Fruit fly (Drosophila melanogaster): Measurements from ENCODE around the gene wls.

The wls gene

DNA sequence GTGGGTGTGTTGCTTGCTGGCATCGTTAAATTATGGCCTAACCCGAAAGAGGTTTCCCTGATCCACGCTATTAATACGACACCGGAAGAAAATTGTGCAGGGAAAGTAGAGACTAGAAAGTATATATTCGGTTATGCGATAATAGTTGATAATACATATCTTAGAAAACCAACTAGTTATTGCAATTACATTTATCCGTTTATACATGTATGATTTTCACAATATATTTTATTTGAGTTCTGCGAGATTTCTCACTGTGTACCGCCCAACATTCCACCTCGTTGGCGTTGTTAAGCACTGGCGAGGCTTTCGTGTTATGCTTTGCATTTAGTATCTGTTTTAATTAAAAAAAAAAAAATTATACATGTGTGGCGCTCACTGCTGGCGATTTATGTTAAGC lies 14.0 kb downstream of the wls start:
- TF ChIP-seq tj (GFP tag; optimal IDR thresholded peaks at IDR 0.05): no peak
- TF ChIP-seq Hr96 (GFP tag; optimal IDR thresholded peaks at IDR 0.05): no peak

DNA sequence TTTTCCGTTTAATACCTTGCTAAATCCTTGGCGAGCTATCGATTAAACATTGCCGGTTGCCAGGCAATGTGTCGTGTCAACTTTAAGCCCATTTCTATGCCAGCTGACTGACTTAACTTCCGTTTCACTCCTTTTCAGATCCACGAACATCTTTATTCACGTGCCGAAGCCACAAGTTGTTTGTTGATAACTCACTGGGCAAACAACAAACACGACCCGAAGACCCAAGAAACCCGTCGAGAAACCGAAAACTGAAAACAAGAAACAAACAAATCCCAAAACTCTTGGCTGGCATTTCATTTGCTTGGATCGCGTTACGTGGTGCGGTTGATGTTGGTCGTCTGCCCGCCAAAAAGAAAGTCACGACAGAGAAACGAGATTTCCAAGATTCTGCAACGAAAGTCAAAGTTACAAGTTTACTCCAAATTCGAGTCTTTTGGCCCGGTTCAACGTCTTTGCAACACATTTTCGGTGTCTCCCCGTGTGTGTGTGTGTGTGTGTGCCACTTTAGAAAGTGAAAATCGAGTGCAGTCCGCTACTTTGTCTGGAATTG lies 18.6 kb downstream of the wls start, which contains the start of gene CG6216:
Gene CG6216, minus strand, starts transcription at position 51 of the 553 bp plus-strand sequence.
- TF ChIP-seq Hr96 (GFP tag; optimal IDR thresholded peaks at IDR 0.05) (no peak), pad (GFP tag; optimal IDR thresholded peaks at IDR 0.05) (no peak), bab1 (GFP tag; optimal IDR thresholded peaks at IDR 0.05) (no peak), Crg-1 (GFP tag; optimal IDR thresholded peaks at IDR 0.05) (no peak), CG12768 (GFP tag; optimal IDR thresholded peaks at IDR 0.05) (no peak), CG5204 (GFP tag; optimal IDR thresholded peaks at IDR 0.05) (no peak), cnc (optimal IDR thresholded peaks at IDR 0.05) (no peak), cic (GFP tag; optimal IDR thresholded peaks at IDR 0.05) (no peak), tj (GFP tag; optimal IDR thresholded peaks at IDR 0.05) (no peak), CG7101 (tag; optimal IDR thresholded peaks at IDR 0.05) (no peak), ovo (GFP tag; optimal IDR thresholded peaks at IDR 0.05) (no peak), Clk (GFP tag; optimal IDR thresholded peaks at IDR 0.05) (no peak), Mnt (GFP tag; optimal IDR thresholded peaks at IDR 0.05) (no peak), CG7045 (GFP tag; optimal IDR thresholded peaks at IDR 0.05) (no peak), CG11617 (GFP tag; optimal IDR thresholded peaks at IDR 0.05) (no peak), kay (GFP tag; ENCODE audit: borderline replicate concordance) (no peak)

DNA sequence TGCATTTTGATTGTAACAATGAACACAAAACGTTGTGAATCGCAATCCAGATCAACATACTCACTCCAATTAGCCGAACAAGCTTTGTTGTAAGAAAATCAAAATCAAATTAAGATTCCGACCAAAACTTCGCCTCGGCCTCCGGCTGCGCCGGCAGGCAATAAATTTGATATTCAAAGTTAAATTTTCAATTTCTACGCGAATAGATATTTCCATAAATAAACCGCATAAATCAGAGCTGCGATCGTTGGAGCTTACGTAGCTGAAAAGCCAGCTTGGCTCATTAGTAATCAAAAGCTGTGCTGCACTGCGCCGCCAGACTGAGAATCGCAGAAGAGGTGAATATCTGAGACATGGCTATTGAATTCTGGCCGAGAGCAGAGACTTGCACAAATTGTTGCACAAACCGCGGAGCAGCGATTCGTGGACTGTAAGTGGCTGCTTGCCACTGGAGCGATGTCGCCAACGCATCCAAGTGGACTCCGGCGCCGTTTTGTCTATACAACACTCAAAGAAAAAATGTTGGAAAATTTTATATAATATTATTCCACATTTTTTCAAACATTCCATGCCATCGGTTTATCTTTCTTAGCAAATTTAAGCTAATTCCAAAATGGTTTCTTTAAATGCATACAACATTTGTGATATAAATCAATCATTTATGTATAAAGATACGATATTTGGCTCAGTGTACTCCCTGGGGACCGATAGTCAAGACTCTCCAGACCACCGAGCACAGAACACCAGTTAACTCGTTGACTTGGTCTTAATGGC lies 20.8 kb downstream of the wls start:
- TF ChIP-seq CG5204 (GFP tag; optimal IDR thresholded peaks at IDR 0.05) (no peak), cic (GFP tag; optimal IDR thresholded peaks at IDR 0.05) (no peak), ovo (GFP tag; optimal IDR thresholded peaks at IDR 0.05) (no peak), CG11617 (GFP tag; optimal IDR thresholded peaks at IDR 0.05) (no peak), toe (GFP tag; optimal IDR thresholded peaks at IDR 0.05) (no peak), CG33017 (tag; optimal IDR thresholded peaks at IDR 0.05) (no peak), pad (GFP tag; optimal IDR thresholded peaks at IDR 0.05) (no peak), tj (GFP tag; optimal IDR thresholded peaks at IDR 0.05) (no peak), bab1 (GFP tag; optimal IDR thresholded peaks at IDR 0.05) (no peak), Hr96 (GFP tag; optimal IDR thresholded peaks at IDR 0.05) (no peak), CG1620 (GFP tag; optimal IDR thresholded peaks at IDR 0.05) (no peak), cnc (optimal IDR thresholded peaks at IDR 0.05) (no peak), CG7101 (tag; optimal IDR thresholded peaks at IDR 0.05) (no peak), Crg-1 (GFP tag; optimal IDR thresholded peaks at IDR 0.05) (no peak), CG12768 (GFP tag; optimal IDR thresholded peaks at IDR 0.05) (no peak), CG14711 (tag; optimal IDR thresholded peaks at IDR 0.05) (no peak), CG7045 (GFP tag; optimal IDR thresholded peaks at IDR 0.05) (no peak), Mnt (GFP tag; optimal IDR thresholded peaks at IDR 0.05) (no peak), kay (GFP tag; ENCODE audit: borderline replicate concordance) (no peak)

DNA sequence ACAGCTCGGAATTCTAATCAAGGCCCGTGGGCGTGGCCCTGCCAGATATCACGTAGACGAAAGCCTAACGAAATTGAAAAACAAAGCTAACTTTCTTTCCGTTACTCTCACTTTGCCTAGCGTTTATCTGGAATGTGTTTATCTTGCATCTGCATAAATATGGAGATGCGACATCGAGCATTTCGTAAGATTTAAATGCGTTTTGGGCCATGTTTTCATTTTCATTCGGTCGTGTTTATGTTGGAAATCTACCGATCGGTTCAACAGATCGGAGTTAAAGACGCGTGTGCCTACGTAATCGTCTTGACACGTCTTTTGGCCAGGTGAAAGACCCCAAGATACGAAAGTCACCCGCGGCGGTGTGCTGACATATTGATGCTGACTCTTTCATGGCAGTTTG lies 21.8 kb downstream of the wls start:
- TF ChIP-seq CG33017 (tag; optimal IDR thresholded peaks at IDR 0.05) (no peak), CG1620 (GFP tag; optimal IDR thresholded peaks at IDR 0.05) (no peak), CG7045 (GFP tag; optimal IDR thresholded peaks at IDR 0.05) (no peak), cic (GFP tag; optimal IDR thresholded peaks at IDR 0.05) (no peak), toe (GFP tag; optimal IDR thresholded peaks at IDR 0.05) (no peak), Hr96 (GFP tag; optimal IDR thresholded peaks at IDR 0.05) (no peak), bab1 (GFP tag; optimal IDR thresholded peaks at IDR 0.05) (no peak), pad (GFP tag; optimal IDR thresholded peaks at IDR 0.05) (no peak), Mnt (GFP tag; optimal IDR thresholded peaks at IDR 0.05) (no peak), CG14711 (tag; optimal IDR thresholded peaks at IDR 0.05) (no peak), tj (GFP tag; optimal IDR thresholded peaks at IDR 0.05) (no peak), CG5204 (GFP tag; optimal IDR thresholded peaks at IDR 0.05) (no peak), CG7101 (tag; optimal IDR thresholded peaks at IDR 0.05) (no peak), Clk (GFP tag; optimal IDR thresholded peaks at IDR 0.05) (no peak), cnc (optimal IDR thresholded peaks at IDR 0.05) (no peak), CG12768 (GFP tag; optimal IDR thresholded peaks at IDR 0.05) (no peak)

DNA sequence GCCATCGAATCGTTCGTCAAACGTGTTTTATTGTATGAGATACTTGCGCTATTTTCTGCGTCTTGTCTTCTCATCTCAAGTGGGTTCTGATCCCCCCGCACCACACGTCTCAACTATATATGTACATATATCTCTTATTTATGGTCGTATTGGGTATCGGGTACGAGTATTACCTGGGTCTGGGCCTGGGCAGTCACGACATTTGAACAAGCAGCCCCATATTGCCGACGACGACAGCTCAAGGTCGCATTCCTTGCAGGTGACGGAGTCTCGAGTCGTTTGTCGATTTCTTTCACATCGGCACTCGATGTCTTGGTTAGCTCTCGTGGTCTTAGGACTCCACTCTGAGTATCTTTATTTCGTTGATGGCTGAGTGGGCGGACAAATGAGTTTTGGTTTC lies 24.4 kb downstream of the wls start:
- TF ChIP-seq CG11617 (GFP tag; optimal IDR thresholded peaks at IDR 0.05): no peak
- TF ChIP-seq CG12768 (GFP tag; optimal IDR thresholded peaks at IDR 0.05): no peak
- no peak for TF ChIP-seq pad (GFP tag; optimal IDR thresholded peaks at IDR 0.05)

DNA sequence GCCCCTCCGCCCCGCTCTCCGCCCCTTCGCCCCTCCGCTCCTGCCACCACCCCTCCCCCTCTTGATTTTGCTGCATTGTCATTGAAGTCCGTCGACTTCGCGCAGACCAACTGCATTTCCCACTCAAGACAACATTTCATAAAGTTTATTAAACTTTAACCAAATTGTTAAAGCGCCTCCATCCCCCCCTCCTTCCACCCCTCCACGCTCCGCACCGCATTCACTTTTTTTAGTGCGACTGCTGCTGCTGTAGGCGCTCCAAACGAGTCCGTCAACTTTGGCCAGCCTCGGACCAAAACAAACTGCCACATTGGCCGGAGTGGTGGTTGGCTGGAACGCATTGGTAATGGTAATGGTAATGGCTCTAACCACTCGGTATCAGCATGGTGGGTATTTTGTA lies 30.6 kb downstream of the wls start:
- TF ChIP-seq CG33017 (tag; optimal IDR thresholded peaks at IDR 0.05) (no peak), toe (GFP tag; optimal IDR thresholded peaks at IDR 0.05) (no peak), CG1620 (GFP tag; optimal IDR thresholded peaks at IDR 0.05) (no peak), bab1 (GFP tag; optimal IDR thresholded peaks at IDR 0.05) (no peak), Mnt (GFP tag; optimal IDR thresholded peaks at IDR 0.05) (no peak), cnc (optimal IDR thresholded peaks at IDR 0.05) (no peak), CG14711 (tag; optimal IDR thresholded peaks at IDR 0.05) (no peak), cic (GFP tag; optimal IDR thresholded peaks at IDR 0.05) (no peak), Crg-1 (GFP tag; optimal IDR thresholded peaks at IDR 0.05) (no peak), pad (GFP tag; optimal IDR thresholded peaks at IDR 0.05) (no peak), CG11617 (GFP tag; optimal IDR thresholded peaks at IDR 0.05) (no peak), CG7045 (GFP tag; optimal IDR thresholded peaks at IDR 0.05) (no peak), Clk (GFP tag; optimal IDR thresholded peaks at IDR 0.05) (no peak), Hr96 (GFP tag; optimal IDR thresholded peaks at IDR 0.05) (no peak), ovo (GFP tag; optimal IDR thresholded peaks at IDR 0.05) (no peak), CG5204 (GFP tag; optimal IDR thresholded peaks at IDR 0.05) (no peak), kay (GFP tag; ENCODE audit: borderline replicate concordance) (no peak)
